Fruit fly (Drosophila melanogaster): ENCODE measurements around the gene Btk.

Gene Btk

DNA sequence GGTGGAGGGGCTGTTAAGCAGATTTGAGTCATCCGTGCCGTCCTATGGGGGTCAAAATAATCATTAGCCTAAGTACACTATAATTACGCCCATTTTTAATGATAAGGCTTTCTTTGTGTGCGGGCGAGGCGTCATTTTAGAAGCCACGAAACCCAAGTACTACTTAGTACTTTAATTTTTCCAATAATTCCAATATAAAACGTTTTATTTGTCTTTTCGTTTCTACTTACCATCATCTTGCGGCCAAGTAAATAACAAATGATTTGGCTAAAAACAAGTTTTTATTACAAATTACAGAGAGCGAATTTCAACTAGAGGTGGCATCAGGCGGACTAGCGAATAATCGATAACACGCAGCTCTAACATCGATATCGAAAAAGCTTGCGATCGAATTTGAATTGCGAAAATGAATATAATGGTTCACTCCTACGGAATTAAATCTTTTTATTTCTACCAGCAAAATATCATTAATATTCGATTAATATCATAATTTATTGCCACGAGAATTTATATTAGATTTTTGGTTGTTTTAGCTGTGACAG, 80.4 kb downstream of the Btk start, which contains the start of gene Snx6 (continued):
- TF ChIP-seq CG6791 (GFP tag; IDR thresholded peaks at IDR 0.05; ENCODE audit: partially characterized antibody) = peak; percentile 58; the same call in 2 of the 3 replicates
- TF ChIP-seq zen2 (GFP tag; IDR thresholded peaks at IDR 0.05; ENCODE audit: partially characterized antibody) = peak; percentile 59
- TF ChIP-seq Hr3 (GFP tag; optimal IDR thresholded peaks at IDR 0.05) = no peak
- peak; percentile 83 for TF ChIP-seq CG34224 (GFP tag; IDR thresholded peaks at IDR 0.05; ENCODE audit: partially characterized antibody)
- TF ChIP-seq HmgD (GFP tag; optimal IDR thresholded peaks at IDR 0.05) = no peak
- no peak for TF ChIP-seq cato (GFP tag; optimal IDR thresholded peaks at IDR 0.05; ENCODE audit: borderline replicate concordance)
- no peak for TF ChIP-seq dysf (GFP tag; IDR thresholded peaks at IDR 0.05)
- no peak for TF ChIP-seq CG15514 (GFP tag; optimal IDR thresholded peaks at IDR 0.05)
- peak; percentile 68 for TF ChIP-seq Scr (GFP tag; IDR thresholded peaks at IDR 0.05; ENCODE audit: partially characterized antibody)
- TF ChIP-seq CG32767 (GFP tag; IDR thresholded peaks at IDR 0.05) = no peak
- TF ChIP-seq CG5953 (GFP tag; IDR thresholded peaks at IDR 0.05) = no peak
- no peak for TF ChIP-seq dati (GFP tag; IDR thresholded peaks at IDR 0.05)
- TF ChIP-seq CG13296 (GFP tag; optimal IDR thresholded peaks at IDR 0.05) = no peak
- TF ChIP-seq CG3726 (GFP tag; IDR thresholded peaks at IDR 0.05) = no peak
- TF ChIP-seq CG14441 (GFP tag; IDR thresholded peaks at IDR 0.05) = no peak
- no peak for TF ChIP-seq kay (GFP tag; optimal IDR thresholded peaks at IDR 0.05)
- TF ChIP-seq CG18599 (GFP tag; optimal IDR thresholded peaks at IDR 0.05) = no peak
- no peak for TF ChIP-seq CG6272 (GFP tag; IDR thresholded peaks at IDR 0.05)
- TF ChIP-seq CG10274 (GFP tag; optimal IDR thresholded peaks at IDR 0.05) = no peak
- TF ChIP-seq CG10462 (GFP tag; optimal IDR thresholded peaks at IDR 0.05) = no peak
- TF ChIP-seq crc (GFP tag; optimal IDR thresholded peaks at IDR 0.05) = no peak
- no peak for TF ChIP-seq gro (GFP tag; optimal IDR thresholded peaks at IDR 0.05)
- peak; percentile 63; the same call in 2 of the 3 replicates for TF ChIP-seq vnd (GFP tag; IDR thresholded peaks at IDR 0.05; ENCODE audit: partially characterized antibody)
- no peak for TF ChIP-seq Rfx (GFP tag; IDR thresholded peaks at IDR 0.05)
- TF ChIP-seq sima (GFP tag; optimal IDR thresholded peaks at IDR 0.05) = no peak
- no peak for TF ChIP-seq mam (GFP tag; optimal IDR thresholded peaks at IDR 0.05)
- TF ChIP-seq Atf-2 (GFP tag; optimal IDR thresholded peaks at IDR 0.05) = no peak
- TF ChIP-seq D (optimal IDR thresholded peaks at IDR 0.05) = no peak
- TF ChIP-seq D (GFP tag; optimal IDR thresholded peaks at IDR 0.05) = no peak
- no peak for TF ChIP-seq da (GFP tag; optimal IDR thresholded peaks at IDR 0.05)
- no peak for TF ChIP-seq crol (GFP tag; IDR thresholded peaks at IDR 0.05)
- no peak for TF ChIP-seq Drgx (GFP tag; IDR thresholded peaks at IDR 0.05)
- no peak for TF ChIP-seq CG18262 (tag; optimal IDR thresholded peaks at IDR 0.05)
- TF ChIP-seq chm (GFP tag; IDR thresholded peaks at IDR 0.05) = no peak
- TF ChIP-seq Dref (GFP tag; IDR thresholded peaks at IDR 0.05) = peak; percentile 86
- TF ChIP-seq Lim3 (GFP tag; IDR thresholded peaks at IDR 0.05) = no peak
- peak; percentile 28; the same call in 1 of the 3 replicates for TF ChIP-seq Opbp (GFP tag; IDR thresholded peaks at IDR 0.05; ENCODE audit: partially characterized antibody)
- no peak for TF ChIP-seq CG12219 (GFP tag; optimal IDR thresholded peaks at IDR 0.05)
- peak; percentile 56 for TF ChIP-seq lbe (GFP tag; optimal IDR thresholded peaks at IDR 0.05)

DNA sequence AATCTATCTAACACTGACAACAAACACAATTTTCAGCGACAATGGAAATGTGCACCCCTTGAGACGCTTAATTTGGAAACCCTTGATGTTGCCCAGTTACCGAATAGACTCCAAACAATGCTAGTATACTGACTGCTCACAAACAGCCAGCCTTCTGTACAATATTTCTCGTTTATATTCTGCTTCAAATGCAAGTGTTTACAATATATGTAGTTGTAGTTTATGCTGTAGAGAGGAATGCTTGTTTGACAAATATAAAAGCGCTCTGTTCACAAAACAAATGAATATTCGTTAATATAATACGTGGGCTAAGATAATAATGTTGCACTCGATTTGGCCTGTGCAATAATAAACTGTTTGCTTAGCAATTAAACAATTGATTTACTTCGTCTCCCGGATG, 83.0 kb downstream of the Btk start, which contains the start of gene CG8292:
Gene CG8292 (minus strand): TSS at position 101 of the 400 bp plus-strand sequence.
- no peak for TF ChIP-seq HmgZ (tag; optimal IDR thresholded peaks at IDR 0.05)
- no peak for TF ChIP-seq Antp (GFP tag; optimal IDR thresholded peaks at IDR 0.05)
- no peak for TF ChIP-seq CG42726 (GFP tag; IDR thresholded peaks at IDR 0.05; ENCODE audit: partially characterized antibody)
- TF ChIP-seq Dbx (GFP tag; IDR thresholded peaks at IDR 0.05) = no peak
- TF ChIP-seq Oli (tag; optimal IDR thresholded peaks at IDR 0.05) = no peak
- TF ChIP-seq CG12104 (GFP tag; optimal IDR thresholded peaks at IDR 0.05) = no peak
- TF ChIP-seq CG6854 (GFP tag; optimal IDR thresholded peaks at IDR 0.05) = no peak
- TF ChIP-seq dysf (GFP tag; IDR thresholded peaks at IDR 0.05) = no peak
- TF ChIP-seq usp (GFP tag; optimal IDR thresholded peaks at IDR 0.05) = no peak
- TF ChIP-seq CG13775 (GFP tag; optimal IDR thresholded peaks at IDR 0.05) = no peak
- TF ChIP-seq MESR4 (GFP tag; optimal IDR thresholded peaks at IDR 0.05) = no peak

Data from whole organism, embryonic.